Fruit fly (Drosophila melanogaster) whole organism: ENCODE data around the gene Sytbeta.
A peak's percentile ranks its signal among the peaks of the same experiment; 100 is the strongest.

ENCODE experiments used
- CG8478 ChIP-seq: fragments of >200 bp; optimal IDR thresholded peaks from 2 replicates; lab custom pipeline; 2018; ENCODE audit warnings: inconsistent platforms
- Dll ChIP-seq: fragments of >200 bp; optimal IDR thresholded peaks from 2 replicates; lab custom pipeline; 2017
- psq ChIP-seq: fragments of >200 bp; optimal IDR thresholded peaks from 2 replicates; lab custom pipeline; 2017

- TF ChIP-seq psq: no peak
- peak; percentile 28 for TF ChIP-seq Dll
- no peak for TF ChIP-seq CG8478 (lab: Kevin White, UChicago)
These were observed 38.0 kb upstream of the Sytbeta start for dm6 chr3L:15102669-15103309.
